Fruit fly (Drosophila melanogaster) whole organism, prepupa: Measurements from ENCODE around the gene CG16781.

ENCODE experiments used
- Blimp-1 ChIP-seq: fragments of 200-800 bp; sonication (Bioruptor generic); optimal IDR thresholded peaks from 3 replicates; lab custom pipeline; 2017; ENCODE audit warnings: missing biosample characterization, missing genetic modification characterization, mild to moderate bottlenecking, moderate library complexity, missing genetic modification reagents
- CG10669 ChIP-seq: fragments of 200-800 bp; sonication (Bioruptor generic); optimal IDR thresholded peaks from 3 replicates; lab custom pipeline; 2018; ENCODE audit warnings: missing biosample characterization, mild to moderate bottlenecking, missing genetic modification characterization, moderate library complexity
- CG11294 ChIP-seq: fragments of 200-800 bp; sonication (Bioruptor generic); IDR thresholded peaks from 2 replicates; pipeline ENCODE4 v1.3.6; 2022; ENCODE audit warnings: missing biosample characterization, missing genetic modification characterization
- CG11762 ChIP-seq: fragments of 200-800 bp; sonication (Bioruptor generic); optimal IDR thresholded peaks from 3 replicates; lab custom pipeline; 2016; ENCODE audit warnings: missing biosample characterization, missing genetic modification characterization; ENCODE audit not compliant: insufficient read depth
- CG11902 ChIP-seq: fragments of 200-800 bp; sonication (Bioruptor generic); optimal IDR thresholded peaks from 3 replicates; lab custom pipeline; 2016; ENCODE audit warnings: missing biosample characterization, missing genetic modification characterization
- CG15336 ChIP-seq: fragments of 200-800 bp; sonication (Bioruptor generic); IDR thresholded peaks from 2 replicates; pipeline ENCODE4 v1.3.6; 2022; ENCODE audit warnings: missing biosample characterization, missing genetic modification characterization
- CG31627 ChIP-seq: fragments of 200-800 bp; sonication (Bioruptor generic); optimal IDR thresholded peaks from 3 replicates; lab custom pipeline; 2016; ENCODE audit warnings: missing biosample characterization, missing genetic modification characterization
- CG32006 ChIP-seq: fragments of 200-800 bp; sonication (Bioruptor generic); optimal IDR thresholded peaks from 3 replicates; lab custom pipeline; 2017; ENCODE audit warnings: missing biosample characterization, mild to moderate bottlenecking, missing genetic modification characterization
- CG34406 ChIP-seq: fragments of 200-800 bp; sonication (Bioruptor generic); optimal IDR thresholded peaks from 3 replicates; lab custom pipeline; 2016; ENCODE audit warnings: missing biosample characterization, missing genetic modification characterization
- CG3919 ChIP-seq: fragments of 200-800 bp; sonication (Bioruptor generic); optimal IDR thresholded peaks from 3 replicates; lab custom pipeline; 2016; ENCODE audit warnings: missing biosample characterization, missing genetic modification characterization
- CG4318 ChIP-seq: fragments of 200-800 bp; sonication (Bioruptor generic); optimal IDR thresholded peaks from 3 replicates; lab custom pipeline; 2017; ENCODE audit warnings: missing biosample characterization, mild to moderate bottlenecking, missing genetic modification characterization
- CG6163 ChIP-seq: fragments of 200-800 bp; sonication (Bioruptor generic); IDR thresholded peaks from 3 replicates; pipeline ENCODE4 v1.3.6; 2022; ENCODE audit warnings: missing biosample characterization, missing genetic modification characterization
- CG6276 ChIP-seq: fragments of 200-800 bp; sonication (Bioruptor generic); optimal IDR thresholded peaks from 2 replicates; lab custom pipeline; 2017; ENCODE audit warnings: missing biosample characterization, mild to moderate bottlenecking, missing genetic modification characterization
- CG8119 ChIP-seq: fragments of 200-800 bp; sonication (Bioruptor generic); IDR thresholded peaks from 3 replicates; pipeline ENCODE4 v1.3.6; 2022; ENCODE audit warnings: missing biosample characterization, missing genetic modification characterization
- CG8319 ChIP-seq: fragments of 200-800 bp; sonication (Bioruptor generic); optimal IDR thresholded peaks from 3 replicates; lab custom pipeline; 2016; ENCODE audit warnings: missing biosample characterization, missing genetic modification characterization
- CG9139 ChIP-seq: fragments of 200-800 bp; sonication (Bioruptor generic); optimal IDR thresholded peaks from 3 replicates; lab custom pipeline; 2017; ENCODE audit warnings: missing biosample characterization, mild to moderate bottlenecking, missing genetic modification characterization
- Eip75B ChIP-seq: fragments of 200-800 bp; sonication (Bioruptor generic); optimal IDR thresholded peaks from 3 replicates; lab custom pipeline; 2016; ENCODE audit warnings: missing biosample characterization, missing genetic modification characterization
- Eip78C ChIP-seq: fragments of 200-800 bp; sonication (Bioruptor generic); peaks from one replicate; lab custom pipeline; 2016; ENCODE audit warnings: missing biosample characterization, missing genetic modification characterization
- Ets21C ChIP-seq: fragments of 200-800 bp; sonication (Bioruptor generic); optimal IDR thresholded peaks from 3 replicates; lab custom pipeline; 2016; ENCODE audit warnings: missing biosample characterization, missing genetic modification characterization
- Ets96B ChIP-seq: fragments of 200-800 bp; optimal IDR thresholded peaks from 2 replicates; lab custom pipeline; 2019; ENCODE audit warnings: missing biosample characterization, mild to moderate bottlenecking, missing genetic modification characterization, moderate library complexity
- Gug ChIP-seq: fragments of 200-800 bp; sonication (Bioruptor generic); IDR thresholded peaks from 2 replicates; pipeline ENCODE4 v1.3.6; 2022; ENCODE audit warnings: missing biosample characterization, missing genetic modification characterization
- Hr39 ChIP-seq: fragments of 200-800 bp; sonication (Bioruptor generic); optimal IDR thresholded peaks from 2 replicates; lab custom pipeline; 2016; ENCODE audit warnings: missing biosample characterization, missing genetic modification characterization
- Hr4 ChIP-seq: fragments of 200-800 bp; sonication (Bioruptor generic); optimal IDR thresholded peaks from 3 replicates; lab custom pipeline; 2016; ENCODE audit warnings: missing biosample characterization, missing genetic modification characterization
- Lpt ChIP-seq: fragments of 200-800 bp; sonication (Bioruptor generic); optimal IDR thresholded peaks from 3 replicates; lab custom pipeline; 2016; ENCODE audit warnings: missing biosample characterization, missing genetic modification characterization
- Met ChIP-seq: fragments of 200-800 bp; sonication (Bioruptor generic); optimal IDR thresholded peaks from 3 replicates; lab custom pipeline; 2016; ENCODE audit warnings: missing biosample characterization, missing genetic modification characterization
- OdsH ChIP-seq: fragments of 200-800 bp; sonication (Bioruptor generic); optimal IDR thresholded peaks from 3 replicates; lab custom pipeline; 2016; ENCODE audit warnings: missing biosample characterization, missing genetic modification characterization
- Sox14 ChIP-seq: fragments of 200-800 bp; sonication (Bioruptor generic); optimal IDR thresholded peaks from 3 replicates; lab custom pipeline; 2016; ENCODE audit warnings: missing biosample characterization, missing genetic modification characterization
- achi ChIP-seq: fragments of 200-800 bp; sonication (Bioruptor generic); optimal IDR thresholded peaks from 3 replicates; lab custom pipeline; 2016; ENCODE audit warnings: missing biosample characterization, missing genetic modification characterization
- acj6 ChIP-seq: fragments of 200-800 bp; sonication (Bioruptor generic); optimal IDR thresholded peaks from 3 replicates; lab custom pipeline; 2016; ENCODE audit warnings: missing biosample characterization, missing genetic modification characterization
- cyc ChIP-seq: fragments of 200-800 bp; sonication (Bioruptor generic); optimal IDR thresholded peaks from 3 replicates; lab custom pipeline; 2016; ENCODE audit warnings: missing biosample characterization, missing genetic modification characterization
- dac ChIP-seq: fragments of 200-800 bp; sonication (Bioruptor generic); optimal IDR thresholded peaks from 2 replicates; lab custom pipeline; 2017; ENCODE audit warnings: missing biosample characterization, mild to moderate bottlenecking, missing genetic modification characterization
- eg ChIP-seq: fragments of 200-800 bp; sonication (Bioruptor generic); IDR thresholded peaks from 3 replicates; pipeline ENCODE4 v1.3.6; 2022; ENCODE audit warnings: missing biosample characterization, missing genetic modification characterization
- fd85E ChIP-seq: fragments of 200-800 bp; sonication (Bioruptor generic); optimal IDR thresholded peaks from 3 replicates; lab custom pipeline; 2016; ENCODE audit warnings: missing biosample characterization, missing genetic modification characterization
- net ChIP-seq: fragments of 200-800 bp; sonication (Bioruptor generic); optimal IDR thresholded peaks from 3 replicates; lab custom pipeline; 2016; ENCODE audit warnings: missing biosample characterization, missing genetic modification characterization
- pdm3 ChIP-seq: fragments of 200-800 bp; sonication (Bioruptor generic); optimal IDR thresholded peaks from 3 replicates; lab custom pipeline; 2016; ENCODE audit warnings: missing biosample characterization, missing genetic modification characterization
- salr ChIP-seq, 2 experiments: fragments of 200-800 bp; sonication (Bioruptor generic); optimal IDR thresholded peaks; 3 replicates each; lab custom pipeline; 2016 to 2018; ENCODE audit warnings: missing biosample characterization in 2 of 2, missing genetic modification characterization in 2 of 2, mild to moderate bottlenecking in 1 of 2
- spab ChIP-seq: fragments of 200-800 bp; sonication (Bioruptor generic); optimal IDR thresholded peaks from 2 replicates; lab custom pipeline; 2017; ENCODE audit warnings: missing biosample characterization, mild to moderate bottlenecking, missing genetic modification characterization, missing genetic modification reagents

The CG16781 gene

DNA sequence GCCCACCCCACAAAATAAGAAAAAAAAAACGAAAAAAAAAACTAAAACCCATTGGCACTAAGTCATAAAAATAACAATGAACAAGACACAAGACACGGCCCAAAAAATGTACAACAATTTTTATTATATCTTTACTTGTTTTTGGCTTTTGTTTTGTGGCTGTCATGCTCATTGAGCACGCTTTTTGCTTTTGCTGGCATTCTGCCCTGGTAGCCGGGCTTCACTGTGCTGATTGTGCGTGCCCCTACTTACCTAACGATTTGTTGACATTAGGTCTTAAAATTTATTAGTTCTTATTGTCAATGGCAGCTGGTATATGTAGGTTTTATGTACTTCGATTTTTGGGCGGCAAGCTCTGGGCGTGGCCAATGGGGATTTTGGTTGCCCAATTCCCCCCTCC is 5.4 kb downstream of the CG16781 start:
- TF ChIP-seq Lpt (GFP tag; lab: Kevin White, UChicago) = no peak
- no peak for TF ChIP-seq CG9139 (GFP tag; lab: Kevin White, UChicago)
- no peak for TF ChIP-seq Sox14 (GFP tag; lab: Kevin White, UChicago)
- no peak for TF ChIP-seq OdsH
- TF ChIP-seq Hr39 (GFP tag; lab: Kevin White, UChicago) = no peak
- no peak for TF ChIP-seq Met (GFP tag; lab: Kevin White, UChicago)
- no peak for TF ChIP-seq CG15336 (GFP tag; lab: Robert Waterston, UW)
- no peak for TF ChIP-seq CG8319 (GFP tag; lab: Kevin White, UChicago)
- TF ChIP-seq CG34406 (GFP tag; lab: Kevin White, UChicago) = no peak
- no peak for TF ChIP-seq Ets96B (tag; lab: Kevin White, UChicago)
- no peak for TF ChIP-seq spab
- no peak for TF ChIP-seq salr (GFP tag; optimal IDR thresholded peaks at IDR 0.05; lab: Kevin White, UChicago)
- no peak for TF ChIP-seq Gug (GFP tag; lab: Robert Waterston, UW)
- TF ChIP-seq CG10669 = no peak
- no peak for TF ChIP-seq Blimp-1 (GFP tag; lab: Kevin White, UChicago)
- no peak for TF ChIP-seq Eip75B (GFP tag; lab: Kevin White, UChicago)
- no peak for TF ChIP-seq Hr4 (GFP tag; lab: Kevin White, UChicago)
- TF ChIP-seq fd85E (GFP tag; lab: Kevin White, UChicago) = no peak
- no peak for TF ChIP-seq Ets21C

dm6 chrX:3457518-3457917 is 6.3 kb downstream of the CG16781 start:
- peak; percentile 41; the same call in 1 of the 2 replicates for TF ChIP-seq CG15336 (GFP tag; lab: Robert Waterston, UW)
- no peak for TF ChIP-seq CG11902 (GFP tag; lab: Kevin White, UChicago)
- TF ChIP-seq CG8119 = 0 out of 3 replicates have a peak, but pooled peaks have one; percentile 19
- TF ChIP-seq CG10669 = no peak
- TF ChIP-seq CG6163 = 0 out of 3 replicates have a peak, but pooled peaks have one; percentile 11
- no peak for TF ChIP-seq CG4318 (GFP tag; lab: Kevin White, UChicago)
- TF ChIP-seq Gug (GFP tag; lab: Robert Waterston, UW) = peak; percentile 36; the same call in 1 of the 2 replicates
- TF ChIP-seq CG11294 (GFP tag; lab: Robert Waterston, UW) = peak; percentile 23; the same call in 1 of the 2 replicates
- no peak for TF ChIP-seq CG11762
- peak; percentile 35 for TF ChIP-seq CG32006 (GFP tag; lab: Kevin White, UChicago)
- peak; percentile 53; the same call in 1 of the 3 replicates for TF ChIP-seq eg

DNA sequence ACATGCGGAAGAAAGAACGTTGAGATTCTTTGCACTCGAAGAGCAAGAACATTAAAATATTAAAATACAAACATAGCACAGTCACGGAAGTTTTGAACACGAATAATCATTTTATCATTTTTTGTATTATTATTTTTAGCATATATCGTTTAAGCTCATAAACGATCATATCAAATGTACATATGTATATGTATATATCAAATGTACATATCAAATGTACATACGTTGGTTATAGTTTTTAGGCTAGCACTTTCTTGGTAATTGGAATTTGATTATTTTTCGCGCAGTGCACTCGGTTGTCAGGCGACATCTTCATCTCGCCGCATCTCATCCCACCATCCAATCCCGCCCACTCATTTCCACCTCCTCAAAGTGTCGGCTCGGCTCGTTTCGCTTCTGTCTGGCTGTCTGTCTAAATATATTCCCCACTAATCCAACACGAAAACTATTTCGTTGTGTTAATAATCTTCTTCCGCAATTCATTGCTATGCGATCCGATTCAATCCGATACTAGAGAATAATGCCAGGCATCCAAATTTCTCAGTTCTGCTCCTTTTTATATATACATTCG is 8.3 kb downstream of the CG16781 start:
- TF ChIP-seq CG31627 (GFP tag; lab: Kevin White, UChicago) (no peak), eg (peak; percentile 44; the same call in 1 of the 3 replicates), CG32006 (GFP tag; lab: Kevin White, UChicago) (peak; percentile 44), CG15336 (GFP tag; lab: Robert Waterston, UW) (peak; percentile 25; the same call in 1 of the 2 replicates), CG4318 (GFP tag; lab: Kevin White, UChicago) (peak; percentile 14)

DNA sequence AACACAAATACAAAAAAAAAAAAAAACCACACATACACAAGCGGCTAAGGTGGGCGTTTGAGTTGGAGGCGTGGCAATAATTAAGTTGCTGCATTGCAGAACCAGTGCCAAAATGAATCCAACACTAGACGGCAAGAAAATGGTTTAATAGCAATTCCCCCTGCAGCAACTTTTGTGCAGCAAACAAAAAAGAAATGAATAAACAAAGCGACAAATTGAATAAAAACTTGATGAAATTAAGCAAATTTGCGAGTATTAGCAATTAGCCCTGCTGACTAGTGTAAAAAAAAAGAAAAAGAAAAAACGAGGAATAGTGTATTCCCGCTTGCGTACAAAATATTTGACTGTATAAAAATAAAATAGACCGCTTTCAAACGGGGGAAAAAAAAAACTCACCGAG is 9.1 kb downstream of the CG16781 start:
- TF ChIP-seq Sox14 (GFP tag; lab: Kevin White, UChicago) (peak; percentile 22), fd85E (GFP tag; lab: Kevin White, UChicago) (no peak), net (GFP tag; lab: Kevin White, UChicago) (peak; percentile 40), Lpt (GFP tag; lab: Kevin White, UChicago) (peak; percentile 47), cyc (no peak), CG3919 (GFP tag; lab: Kevin White, UChicago) (peak; percentile 36), CG8119 (peak; percentile 86), achi (GFP tag; lab: Kevin White, UChicago) (peak; percentile 43), acj6 (GFP tag; lab: Kevin White, UChicago) (peak; percentile 11), pdm3 (peak; percentile 43), dac (peak; percentile 61), CG32006 (GFP tag; lab: Kevin White, UChicago) (peak; percentile 83), salr (GFP tag; optimal IDR thresholded peaks at IDR 0.05; lab: Kevin White, UChicago) (peak in 1 of 2 experiments; percentile 61), CG15336 (GFP tag; lab: Robert Waterston, UW) (peak; percentile 88), CG4318 (GFP tag; lab: Kevin White, UChicago) (peak; percentile 55), Hr4 (GFP tag; lab: Kevin White, UChicago) (peak; percentile 84), CG6276 (GFP tag; lab: Kevin White, UChicago) (peak; percentile 82), CG10669 (no peak), CG34406 (GFP tag; lab: Kevin White, UChicago) (no peak), OdsH (peak; percentile 43), CG6163 (peak; percentile 84), eg (peak; percentile 88), spab (no peak), Eip78C (GFP tag; lab: Kevin White, UChicago) (peak; percentile 60), CG11294 (GFP tag; lab: Robert Waterston, UW) (peak; percentile 59; the same call in 1 of the 2 replicates), Blimp-1 (GFP tag; lab: Kevin White, UChicago) (no peak), Gug (GFP tag; lab: Robert Waterston, UW) (peak; percentile 65)
